Fruit fly (Drosophila melanogaster) Kc167 (cell line): ENCODE data around the gene CG31975.

Experiments used
- insv ChIP-seq: fragments of >200 bp; optimal IDR thresholded peaks from 3 replicates; lab custom pipeline; 2018; ENCODE audit warnings: missing external identifiers
- psq ChIP-seq: fragments of >200 bp; optimal IDR thresholded peaks from 2 replicates; lab custom pipeline; 2017; ENCODE audit warnings: missing external identifiers

DNA sequence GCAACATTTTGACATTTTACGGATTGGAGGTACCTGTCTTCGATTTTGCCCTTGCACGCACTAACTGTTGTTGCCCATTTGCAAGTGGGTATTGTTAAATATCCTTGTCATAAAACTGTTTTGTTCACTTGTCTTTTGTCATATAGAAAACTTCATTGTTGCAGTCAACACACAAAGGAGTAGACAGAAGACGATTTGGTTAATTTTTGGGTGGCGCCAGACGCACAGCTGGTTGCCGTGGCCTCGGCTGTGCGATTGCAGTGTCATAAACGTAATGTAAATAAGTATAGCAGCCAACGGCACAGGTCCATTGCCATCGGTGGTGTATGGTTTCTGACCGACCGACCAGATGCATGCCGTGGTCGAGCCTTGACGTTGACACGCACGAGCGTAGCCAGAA, 49.5 kb downstream of the CG31975 start:
- no peak for TF ChIP-seq psq
- TF ChIP-seq insv (lab: Kevin White, UChicago) = no peak
